Fruit fly (Drosophila melanogaster) whole organism, embryonic: Measurements from ENCODE around the gene Takl2.
A peak's percentile ranks its signal among the peaks of the same experiment; 100 is the strongest.

Experiments used
- CG11093 ChIP-seq: fragments of 200-800 bp; sonication (Bioruptor generic); IDR thresholded peaks from 3 replicates; pipeline ENCODE4 v1.3.6; 2022; ENCODE audit warnings: missing biosample characterization, missing genetic modification characterization
- CG11504 ChIP-seq: fragments of 200-800 bp; sonication (Bioruptor generic); optimal IDR thresholded peaks from 3 replicates; lab custom pipeline; 2019; ENCODE audit warnings: missing biosample characterization, mild to moderate bottlenecking, missing genetic modification characterization, moderate library complexity
- CG12219 ChIP-seq: fragments of 200-800 bp; sonication (Bioruptor generic); optimal IDR thresholded peaks from 3 replicates; lab custom pipeline; 2018; ENCODE audit warnings: missing biosample characterization, mild to moderate bottlenecking, missing genetic modification characterization
- CG12391 ChIP-seq: fragments of 200-800 bp; sonication (Bioruptor generic); optimal IDR thresholded peaks from 3 replicates; lab custom pipeline; 2018; ENCODE audit warnings: missing biosample characterization, mild to moderate bottlenecking, missing genetic modification characterization, moderate library complexity
- CG13296 ChIP-seq: fragments of 200-800 bp; sonication (Bioruptor generic); optimal IDR thresholded peaks from 3 replicates; lab custom pipeline; 2018; ENCODE audit warnings: missing biosample characterization, mild to moderate bottlenecking, missing genetic modification characterization
- CG1602 ChIP-seq: fragments of 200-800 bp; sonication (Bioruptor generic); optimal IDR thresholded peaks from 3 replicates; lab custom pipeline; 2016; ENCODE audit warnings: missing biosample characterization, missing genetic modification characterization
- CG1647 ChIP-seq: fragments of 200-800 bp; sonication (Bioruptor generic); optimal IDR thresholded peaks from 3 replicates; lab custom pipeline; 2016; ENCODE audit warnings: missing biosample characterization, missing genetic modification characterization
- CG16779 ChIP-seq: fragments of 200-800 bp; sonication (Bioruptor generic); IDR thresholded peaks from 2 replicates; pipeline ENCODE4 v1.3.6; 2022; ENCODE audit warnings: missing biosample characterization, missing genetic modification characterization
- CG16813 ChIP-seq: fragments of 200-800 bp; sonication (Bioruptor generic); IDR thresholded peaks from 3 replicates; pipeline ENCODE4 v1.3.6; 2022; ENCODE audit warnings: missing biosample characterization, missing genetic modification characterization; ENCODE audit not compliant: partially characterized antibody
- CG2199 ChIP-seq: fragments of 200-800 bp; sonication (Bioruptor generic); IDR thresholded peaks from 3 replicates; pipeline ENCODE4 v1.3.6; 2022; ENCODE audit warnings: missing biosample characterization, missing genetic modification characterization
- CG3163 ChIP-seq: fragments of 200-800 bp; sonication (Bioruptor generic); optimal IDR thresholded peaks from 3 replicates; lab custom pipeline; 2016; ENCODE audit warnings: missing biosample characterization, missing genetic modification characterization
- CG3407 ChIP-seq: fragments of 200-800 bp; sonication (Bioruptor generic); optimal IDR thresholded peaks from 2 replicates; lab custom pipeline; 2018; ENCODE audit warnings: missing biosample characterization, mild to moderate bottlenecking, missing genetic modification characterization
- CG5953 ChIP-seq: fragments of 200-800 bp; sonication (Bioruptor generic); IDR thresholded peaks from 2 replicates; pipeline ENCODE4 v1.3.6; 2022; ENCODE audit warnings: missing biosample characterization, missing genetic modification characterization
- CG6765 ChIP-seq: fragments of 200-800 bp; sonication (Bioruptor generic); optimal IDR thresholded peaks from 3 replicates; lab custom pipeline; 2017; ENCODE audit warnings: missing biosample characterization, mild to moderate bottlenecking, missing genetic modification characterization
- CG7271 ChIP-seq: fragments of 200-800 bp; sonication (Bioruptor generic); optimal IDR thresholded peaks from 2 replicates; lab custom pipeline; 2018; ENCODE audit warnings: missing biosample characterization, mild to moderate bottlenecking, missing genetic modification characterization, moderate library complexity
- CG7372 ChIP-seq: fragments of 200-800 bp; sonication (Bioruptor generic); IDR thresholded peaks from 2 replicates; pipeline ENCODE4 v1.3.6; 2022; ENCODE audit warnings: missing biosample characterization, missing genetic modification characterization
- CG9215 ChIP-seq: fragments of 200-800 bp; sonication (Bioruptor generic); IDR thresholded peaks from 2 replicates; pipeline ENCODE4 v1.3.6; 2022; ENCODE audit warnings: missing biosample characterization, missing genetic modification characterization
- CG9437 ChIP-seq: fragments of 200-800 bp; sonication (Bioruptor generic); optimal IDR thresholded peaks from 2 replicates; lab custom pipeline; 2018; ENCODE audit warnings: missing biosample characterization, mild to moderate bottlenecking, missing genetic modification characterization
- CG9797 ChIP-seq: fragments of 200-800 bp; sonication (Bioruptor generic); optimal IDR thresholded peaks from 3 replicates; lab custom pipeline; 2018; ENCODE audit warnings: missing biosample characterization, mild to moderate bottlenecking, missing genetic modification characterization
- Doc2 ChIP-seq: fragments of 200-800 bp; sonication (Bioruptor generic); IDR thresholded peaks from 2 replicates; pipeline ENCODE4 v1.3.6; 2022; ENCODE audit warnings: missing biosample characterization, missing genetic modification characterization
- E2f2 ChIP-seq: fragments of 200-800 bp; sonication (Bioruptor generic); IDR thresholded peaks from 2 replicates; pipeline ENCODE4 v1.3.6; 2022; ENCODE audit warnings: missing biosample characterization, missing genetic modification characterization
- Fer2 ChIP-seq: fragments of 200-800 bp; sonication (Bioruptor generic); optimal IDR thresholded peaks from 2 replicates; lab custom pipeline; 2018; ENCODE audit warnings: missing biosample characterization, mild to moderate bottlenecking, missing genetic modification characterization, moderate library complexity
- GATAe ChIP-seq: fragments of 200-800 bp; sonication (Bioruptor generic); conservative IDR thresholded peaks from 2 replicates; pipeline ENCODE4 v1.3.6; 2022; ENCODE audit warnings: missing biosample characterization, missing genetic modification characterization
- HLH3B ChIP-seq: fragments of 200-800 bp; sonication (Bioruptor generic); IDR thresholded peaks from 2 replicates; pipeline ENCODE4 v1.3.6; 2022; ENCODE audit warnings: missing biosample characterization, missing genetic modification characterization
- Kr ChIP-seq: fragments of 200-800 bp; sonication (Bioruptor generic); optimal IDR thresholded peaks from 2 replicates; lab custom pipeline; 2017; ENCODE audit warnings: missing biosample characterization, mild to moderate bottlenecking, missing genetic modification characterization
- Lpt ChIP-seq: fragments of >200 bp; optimal IDR thresholded peaks from 2 replicates; lab custom pipeline; 2018; ENCODE audit warnings: missing biosample characterization, missing genetic modification characterization
- Neu2 ChIP-seq: fragments of 200-800 bp; sonication (Bioruptor generic); optimal IDR thresholded peaks from 3 replicates; lab custom pipeline; 2016; ENCODE audit warnings: missing biosample characterization, missing genetic modification characterization, borderline replicate concordance
- Nf-YB ChIP-seq: fragments of 200-800 bp; sonication (Bioruptor generic); optimal IDR thresholded peaks from 3 replicates; lab custom pipeline; 2019; ENCODE audit warnings: missing biosample characterization, mild to moderate bottlenecking, missing genetic modification characterization, moderate library complexity
- NfI ChIP-seq: fragments of 200-800 bp; sonication (Bioruptor generic); optimal IDR thresholded peaks from 3 replicates; lab custom pipeline; 2018; ENCODE audit warnings: missing biosample characterization, mild to moderate bottlenecking, missing genetic modification characterization, moderate library complexity
- Spps ChIP-seq: fragments of 200-800 bp; sonication (Bioruptor generic); optimal IDR thresholded peaks from 2 replicates; lab custom pipeline; 2018; ENCODE audit warnings: missing biosample characterization, mild to moderate bottlenecking, missing genetic modification characterization
- abd-A ChIP-seq: fragments of 200-800 bp; sonication (Bioruptor generic); optimal IDR thresholded peaks from 3 replicates; lab custom pipeline; 2019; ENCODE audit warnings: missing biosample characterization, mild to moderate bottlenecking, missing genetic modification characterization, moderate library complexity
- ap ChIP-seq: fragments of 200-800 bp; sonication (Bioruptor generic); IDR thresholded peaks from 2 replicates; pipeline ENCODE4 v1.3.6; 2022; ENCODE audit warnings: missing biosample characterization, missing genetic modification characterization
- ase ChIP-seq: fragments of 200-800 bp; sonication (Bioruptor generic); IDR thresholded peaks from 3 replicates; pipeline ENCODE4 v1.3.6; 2022; ENCODE audit warnings: missing biosample characterization, missing genetic modification characterization
- az2 ChIP-seq: fragments of 200-800 bp; sonication (Bioruptor generic); optimal IDR thresholded peaks from 3 replicates; lab custom pipeline; 2016; ENCODE audit warnings: missing biosample characterization, missing genetic modification characterization
- exex ChIP-seq: fragments of 200-800 bp; sonication (Bioruptor generic); optimal IDR thresholded peaks from 4 replicates; lab custom pipeline; 2018; ENCODE audit warnings: missing biosample characterization, mild to moderate bottlenecking, missing genetic modification characterization, moderate library complexity
- gcm2 ChIP-seq: fragments of 200-800 bp; sonication (Bioruptor generic); optimal IDR thresholded peaks from 2 replicates; lab custom pipeline; 2016; ENCODE audit warnings: missing biosample characterization, missing genetic modification characterization
- hbn ChIP-seq: fragments of 200-800 bp; sonication (Bioruptor generic); IDR thresholded peaks from 2 replicates; pipeline ENCODE4 v1.3.6; 2022; ENCODE audit warnings: missing biosample characterization, missing genetic modification characterization; ENCODE audit not compliant: partially characterized antibody
- hth ChIP-seq: fragments of >200 bp; optimal IDR thresholded peaks from 2 replicates; lab custom pipeline; 2017; ENCODE audit warnings: inconsistent platforms
- inv ChIP-seq: fragments of 200-800 bp; sonication (Bioruptor generic); IDR thresholded peaks from 2 replicates; pipeline ENCODE4 v1.3.6; 2022; ENCODE audit warnings: missing biosample characterization, missing genetic modification characterization; ENCODE audit not compliant: partially characterized antibody
- mirr ChIP-seq: fragments of 200-800 bp; sonication (Bioruptor generic); optimal IDR thresholded peaks from 3 replicates; lab custom pipeline; 2018; ENCODE audit warnings: missing biosample characterization, mild to moderate bottlenecking, missing genetic modification characterization
- onecut ChIP-seq: fragments of 200-800 bp; sonication (Bioruptor generic); IDR thresholded peaks from 2 replicates; pipeline ENCODE4 v1.3.6; 2022; ENCODE audit warnings: missing biosample characterization, missing genetic modification characterization
- pfk ChIP-seq: fragments of 200-800 bp; sonication (Bioruptor generic); optimal IDR thresholded peaks from 2 replicates; lab custom pipeline; 2018; ENCODE audit warnings: missing biosample characterization, mild to moderate bottlenecking, missing genetic modification characterization, moderate library complexity
- pho ChIP-seq: fragments of 200-800 bp; sonication (Bioruptor generic); optimal IDR thresholded peaks from 2 replicates; lab custom pipeline; 2016; ENCODE audit warnings: missing biosample characterization, missing genetic modification characterization
- pum ChIP-seq: fragments of 200-800 bp; sonication (Bioruptor generic); optimal IDR thresholded peaks from 2 replicates; lab custom pipeline; 2016; ENCODE audit warnings: missing biosample characterization, missing genetic modification characterization
- run ChIP-seq: fragments of 200-800 bp; sonication (Bioruptor generic); optimal IDR thresholded peaks from 3 replicates; lab custom pipeline; 2018; ENCODE audit warnings: missing biosample characterization, mild to moderate bottlenecking, missing genetic modification characterization
- ssp ChIP-seq: fragments of 200-800 bp; sonication (Bioruptor generic); IDR thresholded peaks from 2 replicates; pipeline ENCODE4 v1.3.6; 2022; ENCODE audit warnings: missing biosample characterization, missing genetic modification characterization
- stc ChIP-seq: fragments of 200-800 bp; sonication (Bioruptor generic); IDR thresholded peaks from 2 replicates; pipeline ENCODE4 v1.3.6; 2022; ENCODE audit warnings: missing biosample characterization, missing genetic modification characterization
- ttk ChIP-seq: fragments of 200-800 bp; sonication (Bioruptor generic); IDR thresholded peaks from 2 replicates; pipeline ENCODE4 v2.1.2; 2022; ENCODE audit warnings: missing biosample characterization, missing genetic modification characterization
- wor ChIP-seq: fragments of 200-800 bp; sonication (Bioruptor generic); IDR thresholded peaks from 2 replicates; pipeline ENCODE4 v1.3.6; 2022; ENCODE audit warnings: missing biosample characterization, missing genetic modification characterization
- zen ChIP-seq: fragments of 200-800 bp; sonication (Bioruptor generic); optimal IDR thresholded peaks from 3 replicates; lab custom pipeline; 2018; ENCODE audit warnings: missing biosample characterization, mild to moderate bottlenecking, missing genetic modification characterization, moderate library complexity

The Takl2 gene

DNA sequence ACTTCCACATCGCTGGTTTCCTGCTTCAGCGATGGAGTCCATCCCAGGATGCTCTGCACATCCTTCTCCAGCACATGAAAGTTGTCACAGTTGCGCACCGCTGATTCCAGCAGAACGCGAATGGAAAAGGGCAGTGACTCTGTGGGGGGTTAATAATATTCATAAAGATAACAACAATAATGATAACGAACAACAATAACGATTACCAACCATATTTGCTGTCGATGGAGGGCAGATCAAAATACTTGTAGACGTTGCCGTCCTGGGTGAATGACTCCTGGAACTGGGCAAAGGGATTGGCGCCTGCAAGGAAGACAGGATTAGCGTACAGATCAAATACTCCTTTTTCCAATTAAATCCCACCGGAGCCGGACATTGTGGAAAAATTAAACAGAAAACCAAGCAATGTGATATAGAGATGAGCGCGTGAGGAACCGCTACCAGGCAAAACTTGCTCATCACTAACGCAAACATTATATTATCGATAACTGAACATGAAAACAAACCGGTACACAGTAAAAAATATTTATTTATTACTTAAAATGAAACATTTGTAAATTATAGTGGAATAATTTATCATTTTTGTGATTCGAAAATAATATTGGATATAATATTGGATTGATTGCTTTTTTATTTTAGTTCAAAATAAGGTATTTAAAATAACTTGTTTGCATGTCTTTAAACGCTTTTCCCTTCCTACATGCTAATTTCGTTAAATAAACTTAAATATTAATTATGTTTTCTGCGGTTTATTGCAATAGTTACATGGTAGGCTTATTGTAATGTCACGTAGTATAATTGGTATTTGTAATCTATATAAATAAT, 9.3 kb downstream of the Takl2 start, which contains the start of gene Irp-1A (continued):
- TF ChIP-seq CG9797, result no peak
- TF ChIP-seq CG6765 (GFP tag; lab: Kevin White, UChicago), result peak; percentile 58
- peak; percentile 72 for TF ChIP-seq inv
- TF ChIP-seq Neu2 (GFP tag; lab: Kevin White, UChicago), result no peak
- no peak for TF ChIP-seq CG16779 (GFP tag; lab: Robert Waterston, UW)
- peak; percentile 60 for TF ChIP-seq az2 (GFP tag; lab: Kevin White, UChicago)
- TF ChIP-seq CG3163 (GFP tag; lab: Kevin White, UChicago), result no peak
- TF ChIP-seq ase (GFP tag; lab: Robert Waterston, UW), result peak; percentile 59; the same call in 2 of the 3 replicates
- TF ChIP-seq Doc2 (GFP tag; lab: Robert Waterston, UW), result no peak
- TF ChIP-seq CG7372 (GFP tag; lab: Robert Waterston, UW), result peak; percentile 57; the same call in 1 of the 2 replicates
- TF ChIP-seq exex (tag; lab: Kevin White, UChicago), result peak; percentile 67
- TF ChIP-seq NfI (GFP tag; lab: Kevin White, UChicago), result peak; percentile 62
- no peak for TF ChIP-seq hth (lab: Kevin White, UChicago)
- no peak for TF ChIP-seq Lpt
- peak; percentile 58 for TF ChIP-seq onecut
- TF ChIP-seq CG1647, result peak; percentile 10
- TF ChIP-seq wor, result peak; percentile 48
- peak; percentile 45 for TF ChIP-seq CG1602
- peak; percentile 44 for TF ChIP-seq CG3407 (GFP tag; lab: Kevin White, UChicago)
- peak; percentile 67 for TF ChIP-seq run (tag; lab: Kevin White, UChicago)
- TF ChIP-seq Nf-YB (GFP tag; lab: Kevin White, UChicago), result peak; percentile 65
- TF ChIP-seq pho (GFP tag; lab: Kevin White, UChicago), result peak; percentile 52
- TF ChIP-seq hbn (GFP tag; lab: Robert Waterston, UW), result peak; percentile 83
- peak; percentile 87 for TF ChIP-seq HLH3B (GFP tag; lab: Robert Waterston, UW)
- no peak for TF ChIP-seq abd-A (tag; lab: Kevin White, UChicago)
- peak; percentile 60 for TF ChIP-seq E2f2 (GFP tag; lab: Robert Waterston, UW)
- peak; percentile 45 for TF ChIP-seq CG12219
- peak; percentile 81 for TF ChIP-seq CG16813 (GFP tag; lab: Robert Waterston, UW)
- no peak for TF ChIP-seq pfk (GFP tag; lab: Kevin White, UChicago)
- no peak for TF ChIP-seq CG5953
- peak; percentile 62 for TF ChIP-seq Spps (tag; lab: Kevin White, UChicago)
- TF ChIP-seq pum (GFP tag; lab: Kevin White, UChicago), result peak; percentile 7
- TF ChIP-seq CG7271 (tag; lab: Kevin White, UChicago), result peak; percentile 80
- peak; percentile 58 for TF ChIP-seq ap (GFP tag; lab: Robert Waterston, UW)
- TF ChIP-seq CG9437, result peak; percentile 68
- TF ChIP-seq gcm2 (GFP tag; lab: Kevin White, UChicago), result peak; percentile 3
- TF ChIP-seq CG12391 (tag; lab: Kevin White, UChicago), result peak; percentile 91
- TF ChIP-seq Fer2 (tag; lab: Kevin White, UChicago), result peak; percentile 37
- peak; percentile 43 for TF ChIP-seq mirr (GFP tag; lab: Kevin White, UChicago)
- peak; percentile 85 for TF ChIP-seq CG11504 (tag; lab: Kevin White, UChicago)
- peak; percentile 42; the same call in 1 of the 2 replicates for TF ChIP-seq CG9215
- TF ChIP-seq CG11093 (GFP tag; lab: Robert Waterston, UW), result no peak
- no peak for TF ChIP-seq Kr
- TF ChIP-seq zen (tag; lab: Kevin White, UChicago), result peak; percentile 57
- peak; percentile 42 for TF ChIP-seq ssp (GFP tag; lab: Robert Waterston, UW)
- peak; percentile 74 for TF ChIP-seq ttk
- TF ChIP-seq CG13296 (GFP tag; lab: Kevin White, UChicago), result peak; percentile 85
- peak; percentile 35; the same call in 1 of the 2 replicates for TF ChIP-seq GATAe (GFP tag; lab: Robert Waterston, UW)
- TF ChIP-seq stc (GFP tag; lab: Robert Waterston, UW), result peak; percentile 78
- TF ChIP-seq CG2199 (GFP tag; lab: Robert Waterston, UW), result no peak
